Worm (Caenorhabditis elegans) whole organism, L1 larva: ENCODE measurements around the gene chw-1.

ENCODE experiments used
- C16A3.4 ChIP-seq: fragments of 150-350 bp; optimal IDR thresholded peaks from 2 replicates; lab custom pipeline; 2014; ENCODE audit warnings: missing biosample characterization, missing genetic modification characterization
- alr-1 ChIP-seq: fragments of 200-800 bp; sonication (Bioruptor generic); optimal IDR thresholded peaks from 2 replicates; lab custom pipeline; 2018; ENCODE audit warnings: borderline replicate concordance, mild to moderate bottlenecking, missing genetic modification characterization, missing compliant biosample characterization
- aly-2 ChIP-seq: fragments of 150-350 bp; optimal IDR thresholded peaks from 2 replicates; lab custom pipeline; 2014; ENCODE audit warnings: missing biosample characterization, missing genetic modification characterization
- ama-1 ChIP-seq: fragments of 150-350 bp; optimal IDR thresholded peaks from 2 replicates; lab custom pipeline; 2014
- blmp-1 ChIP-seq: fragments of 150-350 bp; optimal IDR thresholded peaks from 2 replicates; lab custom pipeline; 2014; ENCODE audit warnings: missing biosample characterization, missing genetic modification characterization
- ceh-82 ChIP-seq, 3 experiments: fragments of 150-350 bp in 1 of 3; sonication (generic microtip) in 2 of 3; optimal IDR thresholded peaks; 2 replicates each; lab custom pipeline; 2014 to 2017; ENCODE audit warnings: missing biosample characterization in 3 of 3, missing genetic modification characterization in 3 of 3
- dpl-1 ChIP-seq, 3 experiments: fragments of 150-350 bp in 2 of 3; sonication (generic microtip) in 1 of 3; optimal IDR thresholded peaks; 2 replicates each; lab custom pipeline; 2014 to 2017; ENCODE audit warnings: missing biosample characterization in 3 of 3, missing genetic modification characterization in 3 of 3, missing genetic modification reagents in 3 of 3
- efl-1 ChIP-seq, 4 experiments: fragments of 150-350 bp; optimal IDR thresholded peaks in 3 of 4; peaks in 1 of 4; 1 replicate in 1 of 4; 2 replicates in 3 of 4; lab custom pipeline; 2014; ENCODE audit warnings: missing biosample characterization in 2 of 4, missing genetic modification characterization in 2 of 4, missing genetic modification reagents in 2 of 4
- efl-3 ChIP-seq: fragments of 200-800 bp; sonication (Bioruptor generic); optimal IDR thresholded peaks from 2 replicates; lab custom pipeline; 2018; ENCODE audit warnings: mild to moderate bottlenecking, missing genetic modification characterization, missing compliant biosample characterization
- egl-13 ChIP-seq: sonication (generic microtip); optimal IDR thresholded peaks from 2 replicates; lab custom pipeline; 2016; ENCODE audit warnings: missing genotype, missing genetic modification reagents, missing genetic modification characterization, missing compliant biosample characterization
- elt-2 ChIP-seq: sonication (generic microtip); optimal IDR thresholded peaks from 2 replicates; lab custom pipeline; 2016; ENCODE audit warnings: missing genetic modification characterization, mild to moderate bottlenecking, inconsistent platforms, missing compliant biosample characterization, missing genetic modification reagents
- elt-3 ChIP-seq, 6 experiments: fragments of 150-350 bp in 1 of 6; sonication (generic microtip); optimal IDR thresholded peaks; 2 replicates each; lab custom pipeline; 2017 to 2018; ENCODE audit warnings: missing biosample characterization in 6 of 6, missing genetic modification characterization in 6 of 6, inconsistent platforms in 1 of 6
- fkh-4 ChIP-seq: sonication (generic microtip); optimal IDR thresholded peaks from 2 replicates; lab custom pipeline; 2016; ENCODE audit warnings: missing compliant biosample characterization, missing genetic modification characterization, borderline replicate concordance
- fos-1 ChIP-seq: fragments of 150-350 bp; optimal IDR thresholded peaks from 2 replicates; lab custom pipeline; 2014; ENCODE audit warnings: missing biosample characterization, missing genetic modification characterization
- lin-14 ChIP-seq: fragments of 200-800 bp; sonication (Bioruptor generic); optimal IDR thresholded peaks from 2 replicates; lab custom pipeline; 2018; ENCODE audit warnings: mild to moderate bottlenecking, missing genetic modification characterization, moderate library complexity, missing compliant biosample characterization
- lin-15B ChIP-seq: fragments of 150-350 bp; sonication (generic microtip); optimal IDR thresholded peaks from 3 replicates; lab custom pipeline; 2014; ENCODE audit warnings: missing biosample characterization, missing genetic modification characterization
- lir-3 ChIP-seq: sonication (generic microtip); optimal IDR thresholded peaks from 2 replicates; lab custom pipeline; 2016; ENCODE audit warnings: mild to moderate bottlenecking, missing genetic modification characterization, moderate library complexity, missing compliant biosample characterization; ENCODE audit not compliant: poor library complexity
- lsy-2 ChIP-seq, 2 experiments: fragments of 150-350 bp; optimal IDR thresholded peaks; 2 replicates each; lab custom pipeline; 2014; ENCODE audit warnings: missing biosample characterization in 2 of 2, missing genetic modification characterization in 2 of 2
- mab-9 ChIP-seq: fragments of 200-800 bp; sonication (Bioruptor generic); IDR thresholded peaks from 2 replicates; pipeline ENCODE4 v1.3.6; 2022; ENCODE audit warnings: missing genetic modification reagents, missing genetic modification characterization, missing compliant biosample characterization
- mep-1 ChIP-seq: fragments of 150-350 bp; optimal IDR thresholded peaks from 2 replicates; lab custom pipeline; 2014; ENCODE audit warnings: missing biosample characterization, missing genetic modification characterization
- nhr-11 ChIP-seq: fragments of 150-350 bp; optimal IDR thresholded peaks from 2 replicates; lab custom pipeline; 2014; ENCODE audit warnings: missing biosample characterization, missing genetic modification characterization
- nhr-12 ChIP-seq: sonication (generic microtip); optimal IDR thresholded peaks from 2 replicates; lab custom pipeline; 2017; ENCODE audit warnings: missing biosample characterization, missing genetic modification characterization
- nhr-19 ChIP-seq: fragments of 200-800 bp; sonication (Bioruptor generic); conservative IDR thresholded peaks from 2 replicates; pipeline ENCODE4 v1.3.6; 2022; ENCODE audit warnings: missing genetic modification characterization, missing compliant biosample characterization
- nhr-20 ChIP-seq: sonication (generic microtip); optimal IDR thresholded peaks from 2 replicates; lab custom pipeline; 2016; ENCODE audit warnings: mild to moderate bottlenecking, missing genetic modification characterization, missing compliant biosample characterization
- nhr-28 ChIP-seq: fragments of 150-350 bp; optimal IDR thresholded peaks from 2 replicates; lab custom pipeline; 2014; ENCODE audit warnings: missing biosample characterization, missing genetic modification characterization
- nhr-71 ChIP-seq: sonication (generic microtip); optimal IDR thresholded peaks from 2 replicates; lab custom pipeline; 2016; ENCODE audit warnings: mild to moderate bottlenecking, missing genetic modification characterization, moderate library complexity, missing compliant biosample characterization
- nhr-84 ChIP-seq: sonication (generic microtip); optimal IDR thresholded peaks from 2 replicates; lab custom pipeline; 2017; ENCODE audit warnings: missing biosample characterization, missing genetic modification characterization
- nhr-85 ChIP-seq: sonication (generic microtip); peaks from one replicate; lab custom pipeline; 2016; ENCODE audit warnings: missing genetic modification characterization, inconsistent platforms, missing compliant biosample characterization
- nhr-90 ChIP-seq: sonication (generic microtip); optimal IDR thresholded peaks from 2 replicates; lab custom pipeline; 2016; ENCODE audit warnings: mild to moderate bottlenecking, missing genetic modification characterization, missing compliant biosample characterization; ENCODE audit not compliant: poor library complexity
- pag-3 ChIP-seq: sonication (generic microtip); optimal IDR thresholded peaks from 2 replicates; lab custom pipeline; 2017; ENCODE audit warnings: missing genetic modification characterization, mild to moderate bottlenecking, missing compliant biosample characterization, antibody characterized with exemption, borderline replicate concordance; ENCODE audit not compliant: insufficient read depth
- rnt-1 ChIP-seq: sonication (generic microtip); optimal IDR thresholded peaks from 2 replicates; lab custom pipeline; 2016; ENCODE audit warnings: mild to moderate bottlenecking, missing genetic modification characterization, moderate library complexity, missing compliant biosample characterization
- skn-1 ChIP-seq: fragments of 150-350 bp; optimal IDR thresholded peaks from 2 replicates; lab custom pipeline; 2014; ENCODE audit warnings: missing biosample characterization, missing genetic modification characterization
- sox-4 ChIP-seq: sonication (generic microtip); optimal IDR thresholded peaks from 2 replicates; lab custom pipeline; 2016; ENCODE audit warnings: missing genetic modification characterization, missing compliant biosample characterization
- sptf-1 ChIP-seq: fragments of 150-350 bp; optimal IDR thresholded peaks from 2 replicates; lab custom pipeline; 2014; ENCODE audit warnings: missing biosample characterization, missing genetic modification characterization
- tbx-2 ChIP-seq: sonication (generic microtip); optimal IDR thresholded peaks from 2 replicates; lab custom pipeline; 2016; ENCODE audit warnings: missing genetic modification characterization, missing compliant biosample characterization
- tlp-1 ChIP-seq: fragments of 150-350 bp; optimal IDR thresholded peaks from 2 replicates; lab custom pipeline; 2014; ENCODE audit warnings: missing biosample characterization, missing genetic modification characterization
- unc-98 ChIP-seq: fragments of 200-800 bp; sonication (Bioruptor generic); IDR thresholded peaks from 2 replicates; pipeline ENCODE4 v1.3.6; 2022; ENCODE audit warnings: missing genetic modification characterization, missing compliant biosample characterization
- vab-15 ChIP-seq: sonication (generic microtip); optimal IDR thresholded peaks from 2 replicates; lab custom pipeline; 2017; ENCODE audit warnings: missing genotype, mild to moderate bottlenecking, missing genetic modification characterization, missing compliant biosample characterization

Gene chw-1

ce11 chrV:10496733-10497132 is 34.7 kb downstream of the chw-1 start, which contains the start of gene C35A5.4:
TSS of gene C35A5.4 (plus strand) at chrV:10497033.
- TF ChIP-seq alr-1 (tag; lab: Kevin White, UChicago) (no peak), efl-1 (optimal IDR thresholded peaks at IDR 0.05; lab: Kevin White, UChicago) (no peak), efl-1 (GFP tag; optimal IDR thresholded peaks at IDR 0.05 in 1 of 2; lab: Kevin White, UChicago) (no peak), ceh-82 (tag; optimal IDR thresholded peaks at IDR 0.05; lab: Kevin White, UChicago) (no peak), pag-3 (no peak), nhr-12 (tag; lab: Kevin White, UChicago) (no peak), blmp-1 (no peak), aly-2 (tag; lab: Kevin White, UChicago) (no peak), sptf-1 (no peak), lin-15B (tag; lab: Kevin White, UChicago) (no peak), lir-3 (no peak), elt-2 (tag; lab: Kevin White, UChicago) (no peak), lsy-2 (tag; optimal IDR thresholded peaks at IDR 0.05; lab: Kevin White, UChicago) (no peak), nhr-84 (tag; lab: Kevin White, UChicago) (no peak), rnt-1 (tag; lab: Kevin White, UChicago) (no peak), tbx-2 (tag; lab: Kevin White, UChicago) (no peak), fos-1 (tag; lab: Kevin White, UChicago) (no peak)

- no peak for TF ChIP-seq fos-1 (tag; lab: Kevin White, UChicago)
- TF ChIP-seq nhr-85 (tag; lab: Kevin White, UChicago) = no peak
- no peak for TF ChIP-seq C16A3.4
- TF ChIP-seq lin-15B (tag; lab: Kevin White, UChicago) = no peak
- no peak for TF ChIP-seq unc-98 (GFP tag; lab: Robert Waterston, UW)
- no peak for TF ChIP-seq efl-3
- no peak for TF ChIP-seq nhr-90 (tag; lab: Kevin White, UChicago)
- TF ChIP-seq nhr-28 = no peak
- no peak for TF ChIP-seq nhr-11 (tag; lab: Kevin White, UChicago)
- TF ChIP-seq fkh-4 (tag; lab: Kevin White, UChicago) = no peak
Measured at ce11 chrV:10501295-10501694, 39.2 kb downstream of the chw-1 start, which contains the start of gene C35A5.3. TSS of gene C35A5.3 (minus strand) at chrV:10501395.

ce11 chrV:10503011-10503410 is 40.9 kb downstream of the chw-1 start, which contains the start of gene C35A5.11:
TSS of gene C35A5.11 (minus strand) at chrV:10503111.
- TF ChIP-seq ama-1 (no peak), blmp-1 (peak; percentile 66)

ce11 chrV:10503893-10504292 is 41.8 kb downstream of the chw-1 start, which contains the start of gene C35A5.10:
TSS of gene C35A5.10 (plus strand) at chrV:10504193.
- TF ChIP-seq nhr-19 (GFP tag; lab: Robert Waterston, UW) (no peak), mep-1 (no peak), mab-9 (no peak), egl-13 (tag; lab: Kevin White, UChicago) (no peak)

- no peak for TF ChIP-seq efl-1 (optimal IDR thresholded peaks at IDR 0.05; lab: Kevin White, UChicago)
- TF ChIP-seq efl-1 (GFP tag; optimal IDR thresholded peaks at IDR 0.05 in 1 of 2; lab: Kevin White, UChicago) = no peak
- no peak for TF ChIP-seq mab-9
- no peak for TF ChIP-seq tlp-1
- TF ChIP-seq elt-3 (tag; optimal IDR thresholded peaks at IDR 0.05; lab: Kevin White, UChicago) = no peak
- TF ChIP-seq, all 84 proteins: peak for 0
Measured at ce11 chrV:10505553-10505952, 43.5 kb downstream of the chw-1 start, which contains the start of gene C35A5.5. TSS of gene C35A5.5 (plus strand) at chrV:10505853.

- TF ChIP-seq skn-1 (tag; lab: Kevin White, UChicago) (peak; percentile 4), fos-1 (tag; lab: Kevin White, UChicago) (no peak), dpl-1 (GFP tag; optimal IDR thresholded peaks at IDR 0.05; lab: Kevin White, UChicago) (no peak), blmp-1 (peak; percentile 30), nhr-71 (peak; percentile 20), sox-4 (no peak), lin-14 (GFP tag; lab: Kevin White, UChicago) (peak; percentile 30), nhr-90 (tag; lab: Kevin White, UChicago) (no peak), nhr-20 (tag; lab: Kevin White, UChicago) (peak; percentile 5), vab-15 (tag; lab: Kevin White, UChicago) (no peak), rnt-1 (tag; lab: Kevin White, UChicago) (peak; percentile 22)
Measured at ce11 chrV:10508855-10509254, 46.8 kb downstream of the chw-1 start, which contains the start of gene C35A5.6. TSS of gene C35A5.6 (plus strand) at chrV:10509137.
